Fruit fly (Drosophila melanogaster): ENCODE results near the gene P5cr.

DNA sequence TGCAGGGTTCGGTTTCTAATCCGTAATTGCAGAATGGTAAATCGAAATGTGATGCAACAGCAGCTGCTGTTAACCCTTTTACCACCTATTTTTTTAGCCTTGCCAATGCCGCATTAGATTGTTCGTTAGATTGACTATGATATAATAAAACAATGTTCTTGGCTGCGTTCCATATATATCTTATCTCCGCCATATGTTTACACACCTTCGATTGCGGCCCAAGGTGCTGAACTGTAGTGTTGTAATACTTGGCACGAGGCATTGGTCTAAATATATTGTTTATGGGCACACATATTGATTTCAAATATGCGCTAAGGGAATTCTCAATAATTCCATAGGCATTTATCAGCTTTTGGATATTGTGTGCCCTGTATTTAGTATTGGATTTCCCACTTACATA, 37.0 kb upstream of the P5cr start:
- TF ChIP-seq Ada2b (GFP tag; IDR thresholded peaks at IDR 0.05), result no peak
- no peak for TF ChIP-seq CG8478 (optimal IDR thresholded peaks at IDR 0.05)
- no peak for TF ChIP-seq CG5180 (GFP tag; optimal IDR thresholded peaks at IDR 0.05)
- TF ChIP-seq CG13775 (GFP tag; optimal IDR thresholded peaks at IDR 0.05), result no peak
- no peak for TF ChIP-seq CG7928 (GFP tag; optimal IDR thresholded peaks at IDR 0.05)
- TF ChIP-seq usp (GFP tag; optimal IDR thresholded peaks at IDR 0.05), result no peak
- no peak for TF ChIP-seq CG1024 (GFP tag; IDR thresholded peaks at IDR 0.05)
- TF ChIP-seq Bgb (GFP tag; IDR thresholded peaks at IDR 0.05; ENCODE audit: partially characterized antibody), result no peak
- TF ChIP-seq CG15073 (GFP tag; optimal IDR thresholded peaks at IDR 0.05), result no peak
